Worm (Caenorhabditis elegans): ENCODE results near the gene srg-25.

The srg-25 gene

DNA sequence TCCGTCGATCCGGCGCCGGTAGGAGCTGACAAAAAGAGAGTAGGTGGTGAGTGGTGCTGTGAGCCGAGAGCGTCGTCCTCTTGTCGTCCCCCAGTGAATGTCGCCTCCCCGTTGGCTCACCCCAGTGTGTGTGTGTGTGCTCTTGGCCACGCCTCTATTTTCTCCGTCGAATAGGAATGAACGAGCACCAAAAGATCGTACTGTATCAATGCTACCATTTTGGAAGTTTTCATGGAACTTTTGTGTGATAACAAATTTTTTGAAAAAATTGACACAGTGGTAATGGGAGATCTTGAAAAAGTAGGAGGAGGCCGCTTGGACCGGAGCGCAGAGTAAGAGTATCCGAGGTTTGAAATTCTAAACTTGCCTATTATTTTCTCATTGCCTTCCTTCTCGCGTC is 25.8 kb downstream of the srg-25 start, which contains the start of gene ceh-34:
Gene ceh-34 (minus strand): TSS at position 101 of the 400 bp plus-strand sequence.
- TF ChIP-seq set-16 (GFP tag; IDR thresholded peaks at IDR 0.05) (peak; percentile 42; the same call in 1 of the 2 replicates), nhr-76 (tag; optimal IDR thresholded peaks at IDR 0.05) (no peak)

DNA sequence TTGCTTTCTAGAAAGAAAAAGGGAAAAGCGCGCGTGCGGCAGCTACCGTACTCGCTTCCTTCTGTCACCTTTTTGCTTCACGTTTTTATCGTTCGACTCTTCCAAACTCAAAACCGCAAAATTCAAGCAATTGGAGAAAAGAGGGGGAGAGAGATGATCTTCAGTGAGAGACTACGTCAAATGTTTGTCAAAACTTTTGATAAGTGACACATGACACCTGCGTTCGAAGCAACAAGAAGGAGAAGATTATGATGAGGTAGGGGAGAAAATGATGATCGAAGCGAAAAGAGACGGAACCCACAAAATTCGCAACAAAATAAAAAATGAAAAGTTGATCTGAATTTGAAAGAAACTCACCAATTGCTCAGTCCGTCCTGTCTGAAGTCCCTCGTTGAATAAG is 27.0 kb downstream of the srg-25 start:
- no peak for TF ChIP-seq ama-1 (optimal IDR thresholded peaks at IDR 0.05)
- TF ChIP-seq unc-62 (GFP tag; optimal IDR thresholded peaks at IDR 0.05 in 1 of 2) = peak in 1 of 2 experiments; percentile 97
- TF ChIP-seq unc-62 (tag; optimal IDR thresholded peaks at IDR 0.05) = no peak
- no peak for TF ChIP-seq gei-8 (GFP tag; optimal IDR thresholded peaks at IDR 0.05)

- TF ChIP-seq ceh-62 (tag; optimal IDR thresholded peaks at IDR 0.05) = no peak
- peak in 1 of 2 experiments; percentile 50 for TF ChIP-seq unc-62 (GFP tag; optimal IDR thresholded peaks at IDR 0.05 in 1 of 2)
- no peak for TF ChIP-seq unc-62 (tag; optimal IDR thresholded peaks at IDR 0.05)
These were observed 31.2 kb downstream of the srg-25 start, which contains the start of gene C10G8.2 for ce11 chrV:5314104-5314503. Gene C10G8.2 (plus strand): TSS chrV:5314404.

DNA sequence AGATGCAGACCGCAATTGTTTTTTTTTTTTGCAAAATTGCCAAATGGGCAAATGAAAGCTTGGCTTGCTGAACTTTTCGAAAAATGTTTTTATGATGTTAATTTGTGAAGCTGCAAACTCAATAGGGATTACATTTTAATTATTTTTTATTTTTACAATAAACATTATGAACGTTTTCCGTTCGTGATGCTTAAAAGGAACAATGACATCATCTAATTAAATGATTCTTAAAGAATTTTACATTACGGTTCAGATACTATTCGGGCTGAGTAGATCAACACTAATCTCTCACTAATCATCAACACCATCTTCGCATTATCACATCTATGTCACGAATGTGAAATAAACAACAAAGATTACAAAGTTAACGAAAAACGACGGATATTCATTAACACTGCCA is 32.9 kb downstream of the srg-25 start, which contains the start of gene C10G8.3:
Gene C10G8.3 (plus strand): TSS at position 301 of the 400 bp plus-strand sequence.
- TF ChIP-seq unc-62 (GFP tag; optimal IDR thresholded peaks at IDR 0.05 in 1 of 2) (peak in 1 of 2 experiments; percentile 45), unc-62 (tag; optimal IDR thresholded peaks at IDR 0.05) (no peak), vab-7 (GFP tag; IDR thresholded peaks at IDR 0.05) (no peak)

DNA sequence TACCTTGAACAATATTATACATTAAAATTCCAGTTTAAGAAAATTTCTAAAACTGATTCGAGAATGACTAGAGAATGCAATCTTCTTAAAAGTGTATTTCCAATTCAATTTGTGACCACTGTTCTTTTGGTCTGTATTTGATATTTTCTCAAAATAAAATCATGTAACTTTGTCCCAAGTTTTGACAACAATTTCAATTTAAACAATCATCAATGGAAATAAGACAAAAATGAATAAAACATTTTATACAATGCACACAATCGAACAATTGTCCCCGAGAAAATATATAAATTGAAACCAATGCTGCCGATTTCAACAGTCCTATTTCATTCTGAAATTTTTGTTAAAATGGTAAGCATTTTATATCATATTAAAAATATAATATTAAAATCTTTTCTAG is 33.7 kb downstream of the srg-25 start, which contains the start of gene C10G8.4:
Gene C10G8.4 (plus strand): TSS at position 301 of the 400 bp plus-strand sequence.
- TF ChIP-seq nhr-102 (tag; optimal IDR thresholded peaks at IDR 0.05) = no peak
- TF ChIP-seq fos-1 (tag; optimal IDR thresholded peaks at IDR 0.05) = no peak
- TF ChIP-seq F26F4.8 (GFP tag; conservative IDR thresholded peaks at IDR 0.05) = no peak
- TF ChIP-seq lin-13 (GFP tag; optimal IDR thresholded peaks at IDR 0.05) = no peak
- no peak for TF ChIP-seq Y105C5A.15 (GFP tag; IDR thresholded peaks at IDR 0.05)
- TF ChIP-seq mdl-1 (tag; optimal IDR thresholded peaks at IDR 0.05) = no peak
- TF ChIP-seq ces-1 (GFP tag; optimal IDR thresholded peaks at IDR 0.05) = no peak
- TF ChIP-seq hlh-30 (tag; optimal IDR thresholded peaks at IDR 0.05; ENCODE audit: insufficient read depth) = no peak
- no peak for TF ChIP-seq lin-38 (GFP tag; IDR thresholded peaks at IDR 0.05)

DNA sequence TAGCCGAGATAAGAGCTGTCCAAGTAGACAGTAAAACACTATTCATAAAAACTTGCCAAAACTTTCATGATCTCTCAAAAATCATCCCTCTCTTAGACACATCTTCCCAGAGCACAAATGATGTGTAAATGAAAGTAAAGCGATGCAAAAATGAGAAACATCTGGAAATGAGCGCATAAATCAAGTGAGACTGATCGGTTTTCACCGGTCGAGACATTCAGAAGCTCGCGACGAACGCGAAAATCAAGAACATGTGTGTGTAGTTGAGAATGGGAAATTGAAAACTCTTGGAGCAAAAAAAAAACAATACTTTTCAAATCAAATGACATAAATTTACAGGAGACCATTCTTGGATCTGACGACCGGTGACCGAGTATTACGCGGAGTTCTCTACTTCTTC is 41.0 kb downstream of the srg-25 start:
- no peak for TF ChIP-seq F49E8.2 (tag; optimal IDR thresholded peaks at IDR 0.05; ENCODE audit: borderline replicate concordance)
- TF ChIP-seq ceh-62 (tag; optimal IDR thresholded peaks at IDR 0.05) = no peak
- no peak for TF ChIP-seq zip-2 (tag; optimal IDR thresholded peaks at IDR 0.05)
- TF ChIP-seq skn-1 (tag; optimal IDR thresholded peaks at IDR 0.05) = no peak
- TF ChIP-seq zfp-2 (tag; optimal IDR thresholded peaks at IDR 0.05) = no peak
- no peak for TF ChIP-seq Y48G9A.11 (GFP tag; IDR thresholded peaks at IDR 0.05)

DNA sequence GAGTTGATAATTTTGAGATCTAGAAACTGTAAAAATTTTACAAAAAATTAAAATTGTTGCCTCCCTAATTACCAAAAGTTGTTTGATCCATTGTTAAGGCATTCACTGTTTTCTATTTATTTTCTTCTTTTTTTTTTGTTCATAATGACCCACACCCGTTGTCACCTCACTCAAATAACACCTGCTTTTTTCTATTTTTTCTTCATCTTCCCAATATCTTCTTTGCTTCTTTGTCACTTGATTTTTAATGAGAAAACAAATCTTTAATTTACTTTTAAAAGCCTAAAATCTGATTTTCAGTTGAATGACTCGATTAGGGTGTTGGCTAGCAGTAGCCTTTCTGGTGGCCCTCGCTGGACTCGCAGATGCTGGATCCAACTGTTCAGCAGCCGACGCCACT is 41.9 kb downstream of the srg-25 start, which contains the start of gene ncx-2:
Gene ncx-2 (plus strand): TSS at position 301 of the 400 bp plus-strand sequence.
- TF ChIP-seq egl-43 (GFP tag; IDR thresholded peaks at IDR 0.05) = no peak
- no peak for TF ChIP-seq dmd-6 (GFP tag; IDR thresholded peaks at IDR 0.05)
- TF ChIP-seq php-3 (GFP tag; IDR thresholded peaks at IDR 0.05) = no peak
- no peak for TF ChIP-seq rbr-2 (tag; optimal IDR thresholded peaks at IDR 0.05)
- TF ChIP-seq zfp-2 (tag; optimal IDR thresholded peaks at IDR 0.05) = no peak
- TF ChIP-seq nhr-11 (tag; optimal IDR thresholded peaks at IDR 0.05) = no peak
- TF ChIP-seq aha-1 (tag) = no peak
- no peak for TF ChIP-seq gei-8 (GFP tag; optimal IDR thresholded peaks at IDR 0.05)
- no peak for TF ChIP-seq lin-15B (tag; optimal IDR thresholded peaks at IDR 0.05)
- no peak for TF ChIP-seq hlh-30 (tag; optimal IDR thresholded peaks at IDR 0.05; ENCODE audit: insufficient read depth)
- TF ChIP-seq nhr-41 (GFP tag; IDR thresholded peaks at IDR 0.05) = no peak
- TF ChIP-seq nhr-77 (tag; optimal IDR thresholded peaks at IDR 0.05) = no peak
- no peak for TF ChIP-seq mes-2 (tag; optimal IDR thresholded peaks at IDR 0.05; ENCODE audit: poor library complexity, severe bottlenecking)
- no peak for TF ChIP-seq F10B5.3 (tag; optimal IDR thresholded peaks at IDR 0.05)
- no peak for TF ChIP-seq nhr-42 (GFP tag; IDR thresholded peaks at IDR 0.05)
- TF ChIP-seq lin-1 (GFP tag; IDR thresholded peaks at IDR 0.05) = no peak
- TF ChIP-seq zag-1 (tag; optimal IDR thresholded peaks at IDR 0.05) = no peak
- TF ChIP-seq sdz-12 (GFP tag; optimal IDR thresholded peaks at IDR 0.05) = no peak
- TF ChIP-seq mxl-3 (GFP tag; optimal IDR thresholded peaks at IDR 0.05) = no peak

Data from whole organism, L4 larva.